Worm (Caenorhabditis elegans) whole organism, early embryonic: ENCODE measurements around the gene dyn-1.

Experiments used
- B0310.2 ChIP-seq: sonication (generic microtip); optimal IDR thresholded peaks from 2 replicates; lab custom pipeline; 2016; ENCODE audit warnings: mild to moderate bottlenecking, missing genetic modification characterization, missing compliant biosample characterization
- F13C5.2 ChIP-seq: sonication (generic microtip); optimal IDR thresholded peaks from 2 replicates; lab custom pipeline; 2017; ENCODE audit warnings: mild to moderate bottlenecking, missing genetic modification characterization, inconsistent platforms, missing compliant biosample characterization
- aly-1 ChIP-seq: sonication (generic microtip); optimal IDR thresholded peaks from 2 replicates; lab custom pipeline; 2016; ENCODE audit warnings: missing genetic modification characterization, missing compliant biosample characterization
- ama-1 ChIP-seq: fragments of 150-350 bp; optimal IDR thresholded peaks from 2 replicates; lab custom pipeline; 2014
- ceh-13 ChIP-seq: fragments of 200-800 bp; sonication (Bioruptor generic); optimal IDR thresholded peaks from 2 replicates; lab custom pipeline; 2018; ENCODE audit warnings: mild to moderate bottlenecking, missing genetic modification characterization, missing compliant biosample characterization
- ceh-36 ChIP-seq: sonication (generic microtip); optimal IDR thresholded peaks from 2 replicates; lab custom pipeline; 2016; ENCODE audit warnings: missing genetic modification characterization, inconsistent platforms, missing compliant biosample characterization
- ets-7 ChIP-seq: sonication (generic microtip); optimal IDR thresholded peaks from 2 replicates; lab custom pipeline; 2016; ENCODE audit warnings: missing genotype, missing genetic modification characterization, missing compliant biosample characterization
- flt-1 ChIP-seq: fragments of 200-800 bp; sonication (Bioruptor generic); IDR thresholded peaks from 2 replicates; pipeline ENCODE4 v1.3.6; 2022; ENCODE audit warnings: missing genetic modification characterization, missing compliant biosample characterization
- hmbx-1 ChIP-seq: sonication (generic microtip); optimal IDR thresholded peaks from 2 replicates; lab custom pipeline; 2016; ENCODE audit warnings: mild to moderate bottlenecking, missing genetic modification characterization, missing compliant biosample characterization
- hmg-4 ChIP-seq: fragments of 200-800 bp; sonication (Bioruptor generic); optimal IDR thresholded peaks from 2 replicates; lab custom pipeline; 2018; ENCODE audit warnings: mild to moderate bottlenecking, missing genetic modification characterization, missing compliant biosample characterization
- hnd-1 ChIP-seq: sonication (generic microtip); optimal IDR thresholded peaks from 2 replicates; lab custom pipeline; 2016; ENCODE audit warnings: missing genetic modification characterization, missing compliant biosample characterization
- pes-1 ChIP-seq: fragments of 200-800 bp; sonication (Bioruptor generic); IDR thresholded peaks from 2 replicates; pipeline ENCODE4 v1.3.6; 2022; ENCODE audit warnings: missing genetic modification reagents, missing genetic modification characterization, missing compliant biosample characterization
- scrt-1 ChIP-seq: fragments of 200-800 bp; sonication (Bioruptor generic); IDR thresholded peaks from 2 replicates; pipeline ENCODE4 v1.3.6; 2022; ENCODE audit warnings: missing genetic modification characterization, missing compliant biosample characterization
- sea-1 ChIP-seq: fragments of 200-800 bp; sonication (Bioruptor generic); conservative IDR thresholded peaks from 2 replicates; pipeline ENCODE4 v1.3.6; 2022; ENCODE audit warnings: missing genetic modification characterization, missing compliant biosample characterization
- tbx-11 ChIP-seq: fragments of 200-800 bp; sonication (Bioruptor generic); IDR thresholded peaks from 2 replicates; pipeline ENCODE4 v1.3.6; 2022; ENCODE audit warnings: missing genetic modification characterization, missing compliant biosample characterization
- tbx-37 ChIP-seq: fragments of 200-800 bp; sonication (Bioruptor generic); conservative IDR thresholded peaks from 2 replicates; pipeline ENCODE4 v1.3.6; 2022; ENCODE audit warnings: missing genetic modification reagents, missing genetic modification characterization, missing compliant biosample characterization
- tra-4 ChIP-seq: sonication (generic microtip); optimal IDR thresholded peaks from 2 replicates; lab custom pipeline; 2017; ENCODE audit warnings: missing genetic modification characterization, missing compliant biosample characterization

Gene dyn-1

DNA sequence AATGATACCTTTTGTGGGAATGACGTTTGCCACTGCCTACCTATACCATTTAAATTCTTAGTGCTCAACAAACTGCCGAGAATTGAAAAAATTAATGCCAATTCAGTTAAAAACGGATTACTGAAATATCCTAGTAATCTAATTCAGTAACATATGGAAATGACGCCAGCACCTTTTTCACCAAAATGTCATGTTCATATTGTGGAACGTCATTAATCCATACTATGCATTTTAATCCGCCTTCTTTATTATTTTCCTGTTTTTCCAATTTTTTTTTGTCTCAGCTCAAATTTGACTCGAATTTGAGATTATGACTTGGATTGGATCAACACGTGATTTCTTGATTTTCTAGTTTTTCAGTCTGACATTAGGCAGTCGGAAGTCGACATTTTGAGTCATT is 27.3 kb upstream of the dyn-1 start:
- TF ChIP-seq hmg-4 = no peak
- TF ChIP-seq tra-4 (tag; lab: Kevin White, UChicago) = no peak
- TF ChIP-seq B0310.2 (tag; lab: Kevin White, UChicago) = no peak
- TF ChIP-seq ceh-36 = peak; percentile 10

DNA sequence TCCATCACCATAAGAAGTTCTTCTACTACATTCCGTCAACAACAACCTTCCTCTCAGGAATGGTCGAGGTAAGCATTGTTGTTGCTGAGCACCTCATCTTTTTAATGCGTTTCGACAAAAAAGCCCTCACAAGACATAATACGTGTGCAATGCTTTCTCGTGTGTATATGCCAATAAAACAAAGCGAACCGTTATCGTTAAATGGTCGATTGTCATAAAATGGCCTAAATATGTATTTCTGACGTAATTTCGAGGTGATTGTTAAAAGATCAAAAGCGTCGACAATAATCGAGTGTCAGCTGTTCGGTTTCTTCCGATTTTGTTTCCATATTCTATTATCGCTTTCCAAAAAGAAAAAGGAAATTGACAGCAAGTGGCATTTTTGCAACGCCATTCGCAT is 24.0 kb upstream of the dyn-1 start:
- TF ChIP-seq flt-1 (GFP tag; lab: Robert Waterston, UW) (no peak), F13C5.2 (no peak), ets-7 (tag; lab: Kevin White, UChicago) (no peak), B0310.2 (tag; lab: Kevin White, UChicago) (no peak), ceh-36 (no peak), tbx-37 (no peak), hnd-1 (tag; lab: Kevin White, UChicago) (no peak), hmbx-1 (tag; lab: Kevin White, UChicago) (no peak), sea-1 (no peak), ama-1 (no peak), scrt-1 (no peak), pes-1 (no peak), hmg-4 (no peak), aly-1 (no peak), tbx-11 (GFP tag; lab: Robert Waterston, UW) (no peak), ceh-13 (GFP tag; lab: Kevin White, UChicago) (no peak)

DNA sequence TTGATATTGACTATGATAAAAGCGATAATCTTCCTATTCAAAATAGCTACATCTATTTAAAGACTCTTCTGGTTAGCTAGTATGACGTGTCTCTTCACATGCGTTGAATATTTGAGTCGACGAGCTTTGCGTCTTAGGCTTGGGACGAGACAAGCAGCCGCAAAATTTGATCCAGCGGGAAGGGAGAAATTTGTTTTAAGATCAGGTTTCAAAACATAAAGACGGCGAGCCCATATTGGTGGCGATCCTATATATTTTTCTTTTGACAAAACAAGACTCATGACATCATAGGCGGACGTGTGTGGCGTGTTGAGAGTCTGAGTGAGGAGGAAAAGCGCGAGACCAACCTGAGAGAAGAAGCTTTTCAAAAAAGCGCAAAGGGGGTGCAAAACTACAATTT is 23.2 kb upstream of the dyn-1 start:
- no peak for TF ChIP-seq ceh-36
- no peak for TF ChIP-seq aly-1
- no peak for TF ChIP-seq tbx-11 (GFP tag; lab: Robert Waterston, UW)
- no peak for TF ChIP-seq tbx-37
- no peak for TF ChIP-seq scrt-1
- TF ChIP-seq sea-1 = no peak
- no peak for TF ChIP-seq hnd-1 (tag; lab: Kevin White, UChicago)
- no peak for TF ChIP-seq pes-1
- no peak for TF ChIP-seq ama-1

DNA sequence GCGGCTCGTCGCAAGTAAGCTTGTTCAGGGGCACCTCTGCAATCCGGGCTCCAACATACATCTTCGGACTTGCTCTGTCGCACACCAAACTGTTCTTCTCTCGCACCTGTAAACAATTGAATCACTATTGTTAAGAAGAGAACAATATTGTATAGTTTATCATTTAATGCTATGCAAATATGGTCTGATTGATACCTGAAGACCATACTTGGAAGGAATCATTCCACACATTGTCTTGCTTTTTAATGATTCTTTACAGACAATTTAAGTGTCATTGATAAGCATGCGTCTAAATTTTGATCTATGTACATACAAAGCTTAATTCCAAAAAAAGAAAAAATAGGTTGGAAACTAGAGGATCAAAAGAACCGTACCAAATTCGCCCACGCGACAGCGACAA is 21.7 kb upstream of the dyn-1 start:
- TF ChIP-seq F13C5.2 = no peak
- TF ChIP-seq hnd-1 (tag; lab: Kevin White, UChicago) = no peak
- TF ChIP-seq ama-1 = no peak
- TF ChIP-seq ceh-36 = no peak
- no peak for TF ChIP-seq sea-1
- no peak for TF ChIP-seq ceh-13 (GFP tag; lab: Kevin White, UChicago)

DNA sequence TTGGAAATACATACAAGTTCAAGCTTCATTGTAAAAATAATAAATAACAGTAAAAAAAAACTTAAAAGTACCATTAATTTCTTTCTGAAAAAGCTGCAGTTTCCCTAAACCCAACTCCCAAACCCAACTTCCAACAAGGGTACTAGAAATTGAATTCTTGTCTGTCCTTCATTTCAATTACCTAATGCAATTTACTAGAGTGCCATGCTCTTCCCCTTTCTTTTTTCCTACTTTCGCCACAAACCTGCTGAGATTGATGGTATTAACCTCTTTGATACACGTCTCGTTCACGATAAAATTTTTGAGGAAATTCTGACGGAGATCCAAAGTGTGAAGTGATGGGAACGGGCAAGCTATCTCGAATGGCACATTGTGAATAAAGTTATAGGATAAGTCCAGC is 20.8 kb upstream of the dyn-1 start:
- TF ChIP-seq aly-1 (no peak), tra-4 (tag; lab: Kevin White, UChicago) (no peak)

DNA sequence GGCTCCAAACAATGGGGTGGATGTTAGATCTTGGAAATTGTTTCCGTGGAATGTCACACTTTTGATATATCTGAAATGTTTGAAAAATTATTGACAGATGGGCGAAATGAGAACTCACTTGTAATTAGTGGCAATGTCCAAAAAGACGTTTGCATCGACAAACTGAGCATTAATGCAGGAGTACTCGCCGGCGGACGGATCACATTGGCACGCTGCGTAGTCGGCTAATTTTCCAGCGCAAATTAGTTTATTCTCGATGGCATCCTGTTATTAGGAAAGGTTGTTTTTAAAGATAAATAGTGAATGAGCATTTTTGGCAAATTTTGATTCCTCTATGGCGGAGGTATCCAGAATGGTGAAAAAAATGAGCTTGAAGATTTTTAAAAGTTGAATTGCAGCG is 17.9 kb upstream of the dyn-1 start:
- TF ChIP-seq hnd-1 (tag; lab: Kevin White, UChicago) (no peak), tbx-37 (no peak), tra-4 (tag; lab: Kevin White, UChicago) (no peak), B0310.2 (tag; lab: Kevin White, UChicago) (no peak), ets-7 (tag; lab: Kevin White, UChicago) (no peak), flt-1 (GFP tag; lab: Robert Waterston, UW) (no peak), aly-1 (no peak), sea-1 (no peak), scrt-1 (no peak), F13C5.2 (no peak), hmg-4 (no peak), tbx-11 (GFP tag; lab: Robert Waterston, UW) (no peak), pes-1 (no peak), ama-1 (no peak), hmbx-1 (tag; lab: Kevin White, UChicago) (no peak), ceh-13 (GFP tag; lab: Kevin White, UChicago) (no peak), ceh-36 (no peak)

DNA sequence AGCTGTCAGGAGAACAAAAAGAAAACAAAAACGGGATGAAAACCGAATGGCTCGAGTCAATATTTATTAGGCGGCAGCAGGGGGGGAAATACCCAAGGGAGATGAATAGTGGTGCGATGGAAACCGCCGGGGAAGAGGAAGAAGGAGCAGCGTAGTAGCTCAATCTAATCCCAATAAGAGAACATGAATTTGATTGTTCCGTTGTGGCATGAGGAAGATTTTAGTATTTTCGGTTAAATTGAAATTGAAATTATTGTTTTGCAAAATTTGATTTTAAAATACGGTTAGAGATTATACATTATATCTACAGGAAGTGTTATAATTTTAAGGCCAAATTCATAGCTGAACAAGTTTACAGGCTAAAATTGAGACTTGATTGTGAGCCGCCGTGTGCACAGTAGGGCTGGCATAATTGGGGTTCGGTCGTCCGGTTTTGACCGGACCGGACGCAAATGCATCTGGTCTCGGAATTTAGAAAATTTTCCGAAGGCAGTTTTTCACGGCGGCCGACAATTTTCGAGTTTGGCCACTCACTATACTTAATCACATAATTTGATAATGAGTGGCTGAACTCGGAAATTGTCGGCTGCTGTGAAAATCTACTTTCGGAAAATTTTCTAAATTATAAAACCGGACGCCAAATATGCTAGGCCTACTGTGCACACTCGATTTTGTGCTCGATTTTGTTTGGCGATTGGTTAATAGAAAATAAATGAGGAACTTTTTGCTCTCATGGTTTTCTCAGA is 16.5 kb upstream of the dyn-1 start:
- no peak for TF ChIP-seq pes-1
- TF ChIP-seq ets-7 (tag; lab: Kevin White, UChicago) = no peak
- no peak for TF ChIP-seq B0310.2 (tag; lab: Kevin White, UChicago)

DNA sequence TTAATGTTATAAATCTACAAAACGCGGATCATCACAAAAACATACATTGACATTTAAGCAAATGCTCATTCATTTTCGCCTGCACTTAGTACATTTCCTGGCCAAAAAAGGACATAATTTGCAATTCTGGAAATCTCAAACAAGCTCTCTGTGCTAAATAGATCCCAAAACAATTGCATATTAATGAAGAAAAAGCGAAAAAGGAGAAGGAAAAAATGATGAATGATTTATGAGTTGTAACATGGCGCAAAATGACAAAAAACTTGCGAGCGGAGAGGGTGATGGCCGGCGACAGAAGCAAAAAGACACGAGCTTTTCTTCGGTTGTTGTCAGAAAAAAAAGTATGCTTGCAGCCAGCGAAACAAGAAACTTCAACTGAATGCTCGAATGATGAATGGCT is 13.8 kb upstream of the dyn-1 start:
- no peak for TF ChIP-seq hmbx-1 (tag; lab: Kevin White, UChicago)
- TF ChIP-seq B0310.2 (tag; lab: Kevin White, UChicago) = no peak
- no peak for TF ChIP-seq hmg-4
- no peak for TF ChIP-seq hnd-1 (tag; lab: Kevin White, UChicago)
- TF ChIP-seq ceh-13 (GFP tag; lab: Kevin White, UChicago) = no peak
- no peak for TF ChIP-seq sea-1
- TF ChIP-seq ceh-36 = no peak

DNA sequence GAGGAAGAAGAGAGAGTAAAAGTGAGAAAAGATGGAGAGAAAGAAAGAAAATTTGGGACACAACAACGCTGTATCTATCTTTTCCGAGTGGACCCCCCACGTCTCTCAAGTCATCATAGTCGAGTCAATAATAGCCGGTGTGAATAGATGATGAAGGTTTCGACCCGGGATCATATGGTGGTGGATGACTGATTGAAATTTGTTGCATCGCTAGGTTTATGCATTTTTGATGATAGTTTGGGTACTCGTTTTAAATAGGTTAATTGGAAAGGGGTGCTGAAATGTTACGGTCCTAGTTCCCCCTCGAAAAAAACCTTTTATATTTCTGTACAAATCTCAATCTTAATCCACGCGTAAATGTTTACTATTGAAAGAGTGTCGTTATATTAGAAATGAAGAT is 13.2 kb upstream of the dyn-1 start:
- no peak for TF ChIP-seq hnd-1 (tag; lab: Kevin White, UChicago)
- no peak for TF ChIP-seq pes-1
- no peak for TF ChIP-seq ceh-36
- no peak for TF ChIP-seq tbx-37

DNA sequence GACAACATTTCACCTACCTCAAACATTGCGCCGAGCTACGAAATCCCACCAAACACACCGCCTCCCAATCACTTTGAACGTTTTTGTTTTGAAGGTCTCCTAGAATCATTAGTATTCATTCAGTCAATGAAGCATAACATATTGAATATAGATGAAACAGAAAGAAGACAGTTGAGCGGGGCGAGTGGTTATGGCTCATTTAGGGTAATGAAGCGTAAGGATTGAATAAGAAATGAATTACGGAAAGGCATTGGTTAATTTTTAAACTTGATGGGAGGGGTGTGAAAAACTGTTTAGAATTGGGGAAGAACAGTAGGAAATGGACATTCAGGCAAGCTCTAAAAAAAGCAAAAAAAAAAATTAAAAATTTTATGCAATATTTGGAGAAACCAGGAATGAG is 10.8 kb upstream of the dyn-1 start, which contains the start of gene lron-3:
lron-3 (minus strand) TSS at position 101 of the 400 bp plus-strand sequence.
- TF ChIP-seq ama-1 (no peak), hmbx-1 (tag; lab: Kevin White, UChicago) (no peak), ets-7 (tag; lab: Kevin White, UChicago) (no peak), scrt-1 (no peak), sea-1 (no peak), hnd-1 (tag; lab: Kevin White, UChicago) (no peak), ceh-13 (GFP tag; lab: Kevin White, UChicago) (no peak), tbx-11 (GFP tag; lab: Robert Waterston, UW) (no peak), ceh-36 (no peak), aly-1 (no peak)
